Worm (Caenorhabditis elegans) whole organism, L4/young adult: ENCODE measurements around the gene R74.8.

Experiments used
- W03F9.2 ChIP-seq: fragments of 150-350 bp; optimal IDR thresholded peaks from 2 replicates; lab custom pipeline; 2014; ENCODE audit warnings: missing biosample characterization, missing genetic modification characterization
- dao-5 ChIP-seq: sonication (generic microtip); optimal IDR thresholded peaks from 2 replicates; lab custom pipeline; 2016; ENCODE audit warnings: missing genotype, missing genetic modification characterization, moderate library complexity, missing compliant biosample characterization
- him-1 ChIP-seq: sonication (generic microtip); optimal IDR thresholded peaks from 2 replicates; lab custom pipeline; 2016; ENCODE audit warnings: missing genotype, missing genetic modification reagents, missing genetic modification characterization, missing compliant biosample characterization

Gene R74.8

DNA sequence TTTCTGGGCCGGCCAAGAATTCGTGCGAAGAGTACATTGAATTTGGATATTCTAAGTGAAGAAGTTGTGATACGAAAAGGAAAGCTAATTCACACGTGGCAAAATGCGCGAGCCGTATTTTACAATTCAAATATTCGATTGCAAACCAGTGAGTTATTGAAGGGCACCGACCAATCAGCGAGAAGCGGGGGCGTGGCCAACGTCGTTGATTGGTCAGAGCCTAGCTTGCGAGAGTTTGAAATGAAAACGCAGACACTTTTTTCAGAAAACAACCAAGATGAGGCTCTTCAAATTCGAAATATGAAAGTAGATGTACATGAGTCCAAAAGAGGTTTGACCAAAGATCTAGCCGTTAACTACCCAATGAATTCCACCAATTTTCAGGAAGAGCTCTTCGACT, 4.6 kb downstream of the R74.8 start:
- no peak for TF ChIP-seq him-1
- no peak for TF ChIP-seq dao-5
- no peak for TF ChIP-seq W03F9.2 (tag; lab: Kevin White, UChicago)

DNA sequence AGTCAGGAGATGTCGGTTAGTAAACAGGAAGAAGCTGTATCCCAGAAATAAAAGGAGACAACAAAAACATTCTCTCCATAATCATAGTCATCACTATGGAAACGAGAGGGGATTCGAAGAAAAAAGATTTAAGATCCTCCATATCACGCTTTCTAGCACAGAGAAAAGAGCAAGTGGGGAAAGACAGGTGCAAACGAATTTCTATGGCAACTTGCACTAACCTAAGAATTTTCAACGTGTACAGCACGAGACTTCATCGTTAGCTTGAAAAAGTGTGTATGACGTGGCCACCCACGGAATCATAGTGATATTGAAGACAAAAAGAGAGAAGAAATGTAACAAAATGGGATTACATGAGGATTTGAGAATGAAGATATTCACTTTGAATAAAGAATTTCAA, 14.8 kb downstream of the R74.8 start:
- TF ChIP-seq him-1 (no peak), W03F9.2 (tag; lab: Kevin White, UChicago) (no peak), dao-5 (no peak)

DNA sequence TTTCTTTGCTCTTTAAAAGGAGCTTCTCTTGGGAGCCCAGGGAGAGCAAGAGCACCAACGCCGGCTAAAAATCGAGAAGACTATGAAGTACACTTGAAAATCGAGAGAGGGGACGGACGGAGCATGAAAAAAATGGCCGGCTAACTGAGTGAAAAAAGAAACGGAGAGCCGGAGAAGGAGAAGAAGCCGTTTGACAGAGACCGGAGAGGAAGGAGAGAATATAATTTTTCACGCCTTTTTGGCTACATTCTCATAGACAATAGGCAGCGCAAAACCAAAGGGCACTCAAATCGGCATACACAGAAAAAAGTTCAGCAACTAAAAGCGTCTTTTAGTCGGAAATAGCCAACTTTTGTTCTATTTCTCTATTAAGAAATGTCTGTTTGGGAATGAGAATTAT, 15.4 kb downstream of the R74.8 start:
- TF ChIP-seq W03F9.2 (tag; lab: Kevin White, UChicago): no peak

DNA sequence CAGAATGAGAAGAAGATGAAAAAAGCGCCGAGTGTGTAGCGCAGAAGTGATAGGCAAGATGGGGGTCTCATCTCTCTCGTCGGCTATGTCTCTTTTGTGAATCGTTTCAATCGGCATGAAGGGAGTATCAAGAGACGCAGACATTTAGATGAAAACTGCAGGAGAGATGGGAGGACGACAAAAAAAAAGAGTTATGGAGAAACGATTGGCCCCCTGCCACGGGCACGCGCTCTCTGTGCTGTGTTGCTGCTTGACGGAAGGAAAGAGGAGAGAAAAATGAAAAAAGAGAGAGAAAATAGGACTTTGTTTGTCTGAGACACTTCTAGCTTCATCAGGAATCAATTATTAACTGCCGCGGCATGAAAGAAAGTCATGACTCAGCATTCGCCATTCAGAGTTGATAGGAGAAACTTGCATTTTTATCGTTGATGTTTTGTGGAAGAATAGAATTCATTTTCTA, 17.6 kb downstream of the R74.8 start:
- TF ChIP-seq W03F9.2 (tag; lab: Kevin White, UChicago): peak; percentile 41
- peak; percentile 71 for TF ChIP-seq him-1
- TF ChIP-seq dao-5: no peak

DNA sequence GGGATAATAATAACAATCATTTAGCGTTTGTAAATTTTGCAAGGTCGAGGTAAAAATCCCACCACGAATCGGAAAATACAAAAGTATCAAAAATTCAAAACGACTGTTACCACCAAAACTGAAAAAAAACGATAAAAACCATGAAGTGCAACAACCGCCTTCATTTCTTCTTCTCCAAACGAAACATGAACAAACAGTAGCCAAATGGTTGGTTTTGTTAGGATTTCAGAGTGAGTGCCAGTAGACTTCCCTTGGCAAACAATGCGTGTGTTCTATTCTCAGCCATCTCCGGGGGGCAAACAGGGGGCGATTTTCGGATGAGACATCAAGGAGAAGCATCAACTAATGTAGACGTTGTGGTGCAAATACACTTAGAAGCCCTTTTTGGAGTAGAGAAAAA, 18.6 kb downstream of the R74.8 start:
- TF ChIP-seq him-1 (no peak), dao-5 (no peak), W03F9.2 (tag; lab: Kevin White, UChicago) (no peak)

DNA sequence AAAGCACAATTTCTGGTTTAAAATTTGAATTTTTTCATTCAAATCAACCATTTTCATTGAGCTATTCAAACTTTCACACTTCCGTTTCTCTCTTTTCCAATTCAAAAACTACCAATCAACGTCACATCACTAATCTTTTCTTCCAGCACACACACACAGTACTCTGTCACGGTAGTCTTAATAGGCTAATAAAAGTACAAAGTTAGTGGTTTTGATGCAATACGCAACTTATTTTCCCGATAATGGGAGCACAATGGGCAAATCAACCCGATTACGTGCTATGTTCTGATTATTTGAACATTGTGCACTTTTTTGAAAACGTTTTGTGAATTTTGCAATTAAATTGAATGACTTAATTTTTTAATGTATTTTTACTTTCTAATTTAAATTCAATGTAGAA, 21.3 kb downstream of the R74.8 start:
- TF ChIP-seq dao-5 (no peak), W03F9.2 (tag; lab: Kevin White, UChicago) (no peak), him-1 (no peak)

DNA sequence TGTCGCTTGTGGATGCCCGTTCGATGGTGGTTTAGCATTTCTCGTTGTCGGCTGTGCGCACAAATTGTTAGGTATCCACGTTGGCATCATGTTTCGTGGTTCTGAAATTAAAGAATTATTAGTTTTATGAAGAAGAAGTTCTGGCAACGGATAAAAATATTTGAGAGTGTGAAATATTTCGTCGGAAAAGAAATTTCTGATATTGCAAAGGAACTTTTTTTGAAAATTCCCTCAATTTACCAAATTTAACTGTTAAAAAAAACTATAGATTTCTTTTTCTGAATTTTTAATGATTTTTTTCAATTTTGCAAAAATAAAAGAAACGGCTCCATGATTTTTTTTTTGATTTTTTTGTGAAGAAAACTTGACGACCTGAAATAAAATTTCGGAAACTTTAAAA, 21.9 kb downstream of the R74.8 start, which contains the start of gene mpk-1:
mpk-1 (minus strand) TSS at position 101 of the 400 bp plus-strand sequence.
- TF ChIP-seq W03F9.2 (tag; lab: Kevin White, UChicago) (no peak), him-1 (no peak), dao-5 (no peak)

DNA sequence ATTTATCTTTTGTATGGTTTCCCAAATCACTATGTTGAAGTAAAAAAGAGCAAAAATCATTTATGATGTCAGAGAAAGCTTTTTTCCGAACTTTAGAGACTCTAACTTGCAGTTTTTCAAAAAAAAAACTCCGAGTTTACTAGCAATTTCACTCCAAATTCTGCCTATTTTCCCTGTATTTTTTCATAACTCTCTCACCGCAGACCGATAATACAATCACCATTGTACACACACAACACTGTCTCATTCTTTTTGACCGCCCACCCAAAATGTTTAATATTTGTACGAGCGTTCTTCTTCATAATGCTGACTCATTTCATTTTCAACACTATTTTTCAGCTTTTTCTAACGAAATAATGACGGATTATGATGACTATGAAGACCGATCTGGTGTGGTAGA, 22.8 kb downstream of the R74.8 start, which contains the start of gene F43C1.5:
F43C1.5 (plus strand) TSS at position 301 of the 400 bp plus-strand sequence.
- TF ChIP-seq W03F9.2 (tag; lab: Kevin White, UChicago): no peak
- TF ChIP-seq dao-5: no peak
- no peak for TF ChIP-seq him-1

DNA sequence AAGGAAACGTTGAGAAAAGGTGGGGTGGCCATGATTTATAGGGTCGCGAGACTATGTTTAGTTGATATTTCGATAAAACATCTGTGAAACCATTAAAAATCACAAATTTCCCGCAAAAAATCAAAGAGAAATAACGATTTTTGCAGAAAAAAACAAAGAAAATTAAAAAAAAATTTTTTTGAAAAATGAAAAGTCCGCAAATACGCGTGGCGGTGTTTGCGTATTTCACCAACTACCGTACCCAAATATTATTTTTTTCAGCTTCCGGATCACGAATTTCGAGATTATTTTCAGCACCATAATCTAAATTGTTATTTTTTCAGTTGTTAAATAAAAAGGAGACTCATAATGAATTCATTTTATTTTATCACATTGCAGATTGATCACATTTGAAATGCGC, 24.0 kb downstream of the R74.8 start:
- TF ChIP-seq W03F9.2 (tag; lab: Kevin White, UChicago) (no peak), him-1 (no peak), dao-5 (no peak)

DNA sequence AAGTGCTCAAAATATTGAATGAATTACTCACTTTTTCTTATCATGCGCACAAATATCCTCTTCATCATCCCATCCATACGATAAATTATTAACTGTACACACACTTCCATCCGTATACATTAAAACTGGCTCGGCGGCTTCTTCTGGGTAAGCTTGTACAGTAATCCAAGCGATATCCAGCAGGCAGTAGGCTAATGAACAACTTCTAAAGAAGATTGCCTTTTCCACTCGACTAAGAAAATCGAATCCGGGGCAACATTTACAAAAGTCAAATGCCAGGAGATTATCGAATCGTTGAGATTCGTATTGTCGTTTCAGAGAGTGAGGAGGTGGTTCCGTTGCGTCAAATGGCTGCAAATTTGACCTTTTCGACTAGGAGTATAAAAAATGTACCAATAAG, 25.3 kb downstream of the R74.8 start:
- TF ChIP-seq W03F9.2 (tag; lab: Kevin White, UChicago): no peak
- no peak for TF ChIP-seq dao-5
- TF ChIP-seq him-1: no peak

DNA sequence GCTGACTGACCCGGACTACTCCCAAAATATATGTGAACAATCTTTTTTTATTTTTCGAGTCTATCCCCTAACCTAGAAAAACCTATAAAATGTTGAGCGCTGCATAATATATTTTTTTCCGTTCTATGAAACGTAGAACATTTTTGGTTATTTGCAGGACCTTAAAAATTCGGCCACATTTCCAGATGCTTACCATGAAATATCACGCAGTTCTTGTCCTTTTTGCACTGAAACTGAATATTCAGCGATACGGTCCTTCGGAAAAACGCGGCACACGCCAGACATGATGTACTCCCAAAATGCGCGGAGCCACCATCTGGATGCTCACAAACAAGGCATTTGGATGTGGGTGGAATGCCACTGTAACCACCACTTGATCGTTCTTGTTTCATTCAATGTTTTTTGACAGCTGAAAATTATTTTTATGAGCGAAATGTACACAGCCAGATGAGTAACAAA, 26.8 kb downstream of the R74.8 start, which contains the start of gene nhr-20:
nhr-20 (minus strand) TSS at position 409 of the 459 bp plus-strand sequence.
- TF ChIP-seq W03F9.2 (tag; lab: Kevin White, UChicago): no peak
- TF ChIP-seq him-1: no peak
- no peak for TF ChIP-seq dao-5

DNA sequence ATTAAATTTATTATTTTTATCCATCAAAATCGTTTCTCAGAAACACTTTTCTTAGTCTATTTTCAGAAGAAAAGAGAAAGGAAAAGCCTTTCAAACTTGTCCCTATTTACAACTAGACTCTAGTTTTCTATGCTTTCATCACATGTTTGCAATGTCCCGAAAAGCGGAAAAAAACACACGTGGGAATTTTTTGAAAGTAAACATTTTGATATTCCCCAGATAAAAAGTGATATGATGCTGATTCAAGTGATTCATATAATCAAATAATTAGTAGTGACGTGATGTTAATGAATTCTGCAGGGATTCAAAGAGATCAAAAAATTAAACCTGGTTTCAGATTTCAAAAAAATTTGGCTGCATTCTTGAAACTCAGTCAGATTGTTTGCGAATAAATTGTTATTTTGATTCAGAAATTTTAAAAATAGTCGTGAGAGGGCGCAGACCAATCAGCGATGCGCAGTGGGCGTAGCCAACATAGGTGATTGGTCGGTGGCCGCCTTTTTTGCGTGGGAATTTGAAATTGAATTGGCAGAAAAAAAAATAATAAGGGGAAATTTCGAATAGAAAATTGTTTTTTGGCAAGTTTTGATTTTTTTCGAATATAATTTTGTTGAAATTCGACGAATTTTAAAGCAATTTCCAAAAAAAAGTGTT, 28.7 kb downstream of the R74.8 start:
- no peak for TF ChIP-seq dao-5
- TF ChIP-seq W03F9.2 (tag; lab: Kevin White, UChicago): no peak
- no peak for TF ChIP-seq him-1

DNA sequence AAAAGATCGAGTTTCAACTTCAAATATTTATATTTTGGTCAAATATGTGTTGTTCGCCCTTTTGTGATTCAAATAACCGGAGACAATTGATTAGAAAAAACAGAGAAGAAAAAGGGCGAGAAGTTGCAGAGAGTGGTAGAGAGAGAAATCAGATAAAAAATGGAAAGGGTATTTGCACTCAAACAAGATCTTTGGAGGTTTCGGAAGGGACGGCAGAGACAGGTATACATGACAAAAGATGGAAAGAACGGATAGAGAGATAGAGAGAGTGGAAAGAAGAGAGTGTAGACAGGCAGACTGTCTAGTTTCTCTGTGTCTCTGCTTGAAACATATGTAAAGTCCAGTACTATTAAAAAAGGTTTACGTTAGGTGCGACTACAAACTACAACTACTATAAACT, 30.1 kb downstream of the R74.8 start:
- TF ChIP-seq W03F9.2 (tag; lab: Kevin White, UChicago) (no peak), dao-5 (no peak), him-1 (no peak)

DNA sequence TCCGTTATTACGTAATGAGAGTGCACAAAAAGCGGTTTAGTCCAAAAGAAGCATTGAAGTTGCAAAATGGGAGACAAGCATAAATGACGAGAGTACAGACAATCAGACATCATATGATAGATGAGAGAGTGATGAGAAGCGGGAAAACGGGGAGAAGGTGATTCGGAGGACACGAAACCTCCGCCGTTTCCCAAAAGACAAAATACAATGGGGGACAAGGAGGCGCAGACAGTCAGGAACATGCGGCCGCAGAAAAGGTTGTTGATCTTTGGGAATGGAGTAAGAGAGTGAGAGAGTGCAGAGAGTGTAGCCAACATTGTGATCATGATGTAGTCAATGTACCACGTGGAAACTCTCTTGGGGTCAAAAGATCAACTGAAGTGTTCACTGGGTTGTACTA, 31.6 kb downstream of the R74.8 start:
- peak; percentile 68 for TF ChIP-seq W03F9.2 (tag; lab: Kevin White, UChicago)
- no peak for TF ChIP-seq dao-5
- TF ChIP-seq him-1: peak; percentile 31

DNA sequence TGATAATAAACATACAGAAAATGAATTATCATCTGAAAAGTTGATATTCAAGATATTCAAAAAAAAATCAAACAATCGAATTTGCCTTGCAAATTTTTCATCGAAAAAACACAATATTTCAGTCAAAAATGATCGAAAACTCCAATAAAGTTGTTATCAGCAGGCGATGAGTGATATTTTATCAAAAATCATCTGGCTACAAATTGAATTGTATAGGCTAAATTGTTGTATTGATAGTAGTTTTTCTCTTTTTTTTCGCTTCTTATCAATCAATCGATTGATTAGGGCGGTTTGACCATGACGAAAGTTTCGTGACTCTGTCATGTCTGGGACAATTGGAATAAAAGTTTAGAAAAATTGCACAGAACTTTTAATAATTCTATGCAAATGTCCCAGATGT, 34.0 kb downstream of the R74.8 start:
- TF ChIP-seq him-1 (no peak), W03F9.2 (tag; lab: Kevin White, UChicago) (no peak), dao-5 (no peak)

DNA sequence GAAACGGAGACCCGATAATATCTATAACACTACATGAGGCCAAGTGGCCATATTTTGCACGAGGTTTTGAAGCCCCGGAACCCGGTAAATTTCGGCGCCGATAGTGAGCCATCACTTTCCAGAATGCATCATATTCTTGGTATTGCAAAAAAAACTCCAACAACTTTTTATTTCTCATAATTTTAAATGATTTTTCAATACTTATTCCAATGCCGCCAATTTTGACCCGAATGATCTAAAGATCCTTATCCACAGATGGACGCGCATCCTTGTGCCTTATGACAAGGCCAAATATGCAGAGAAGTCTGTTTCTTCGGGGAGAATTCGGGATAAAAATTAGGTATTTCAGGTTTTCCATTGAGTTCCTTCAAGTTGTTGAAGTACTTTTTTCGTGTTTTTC, 35.1 kb downstream of the R74.8 start:
- no peak for TF ChIP-seq him-1
- no peak for TF ChIP-seq dao-5
- no peak for TF ChIP-seq W03F9.2 (tag; lab: Kevin White, UChicago)
